Fruit fly (Drosophila melanogaster) S2 (cell line): ENCODE measurements around the gene VhaAC39-2.

Experiments
- CG8478 ChIP-seq: fragments of >200 bp; optimal IDR thresholded peaks from 2 replicates; lab custom pipeline; 2018
- CTCF ChIP-seq, 2 experiments: fragments of >200 bp; optimal IDR thresholded peaks; 2 replicates each; lab custom pipeline; 2018

- TF ChIP-seq CG8478 (lab: Kevin White, UChicago) (no peak), CTCF (optimal IDR thresholded peaks at IDR 0.05; lab: Kevin White, UChicago) (no peak)
These were observed 42.0 kb upstream of the VhaAC39-2 start for dm6 chr3R:23201122-23201521.
